Worm (Caenorhabditis elegans): Measurements from ENCODE around the gene srh-104.

ce11 chrV:16249105-16249504 is 5.1 kb upstream of the srh-104 start:
- TF ChIP-seq K02D7.2 (tag; optimal IDR thresholded peaks at IDR 0.05) (no peak), odd-2 (tag; optimal IDR thresholded peaks at IDR 0.05) (no peak), syd-9 (tag; optimal IDR thresholded peaks at IDR 0.05) (no peak), ceh-9 (tag; optimal IDR thresholded peaks at IDR 0.05) (no peak)
